Worm (Caenorhabditis elegans) whole organism, young adult: ENCODE measurements around the gene dph-1.

Source experiments
- B0019.2 ChIP-seq: fragments of 200-800 bp; sonication (Bioruptor generic); conservative IDR thresholded peaks from 2 replicates; pipeline ENCODE4 v1.3.6; 2022; ENCODE audit warnings: missing genetic modification reagents, missing genetic modification characterization, missing compliant biosample characterization
- C17E4.6 ChIP-seq: fragments of 200-800 bp; sonication (Bioruptor generic); IDR thresholded peaks from 2 replicates; pipeline ENCODE4 v1.3.6; 2022; ENCODE audit warnings: missing genetic modification reagents, missing genetic modification characterization, missing compliant biosample characterization
- F33H1.4 ChIP-seq: fragments of 200-800 bp; sonication (Bioruptor generic); IDR thresholded peaks from 2 replicates; pipeline ENCODE4 v1.3.6; 2022; ENCODE audit warnings: missing genetic modification reagents, missing genetic modification characterization, missing compliant biosample characterization
- F49E8.2 ChIP-seq: sonication (generic microtip); optimal IDR thresholded peaks from 3 replicates; lab custom pipeline; 2017; ENCODE audit warnings: missing genetic modification characterization, mild to moderate bottlenecking, missing compliant biosample characterization, antibody characterized with exemption, moderate library complexity; ENCODE audit not compliant: insufficient read depth
- F52B5.7 ChIP-seq: sonication (generic microtip); optimal IDR thresholded peaks from 2 replicates; lab custom pipeline; 2016; ENCODE audit warnings: mild to moderate bottlenecking, missing genetic modification characterization, missing compliant biosample characterization
- F57A8.1 ChIP-seq: fragments of 200-800 bp; sonication (Bioruptor generic); optimal IDR thresholded peaks from 2 replicates; lab custom pipeline; 2018; ENCODE audit warnings: mild to moderate bottlenecking, missing genetic modification characterization, moderate library complexity, missing compliant biosample characterization
- F57C9.4 ChIP-seq: sonication (generic microtip); optimal IDR thresholded peaks from 2 replicates; lab custom pipeline; 2017; ENCODE audit warnings: mild to moderate bottlenecking, missing genetic modification characterization, missing compliant biosample characterization
- K11D2.4 ChIP-seq: fragments of 200-800 bp; sonication (Bioruptor generic); IDR thresholded peaks from 2 replicates; pipeline ENCODE4 v1.3.6; 2022; ENCODE audit warnings: missing genetic modification reagents, missing genetic modification characterization, missing compliant biosample characterization
- K12H6.12 ChIP-seq: fragments of 200-800 bp; sonication (Bioruptor generic); optimal IDR thresholded peaks from 2 replicates; lab custom pipeline; 2018; ENCODE audit warnings: mild to moderate bottlenecking, missing genetic modification characterization, missing compliant biosample characterization
- Y53F4B.3 ChIP-seq: fragments of 200-800 bp; sonication (Bioruptor generic); IDR thresholded peaks from 2 replicates; pipeline ENCODE4 v1.3.6; 2022; ENCODE audit warnings: missing genetic modification reagents, missing genetic modification characterization, missing compliant biosample characterization
- Y67H2A.10 ChIP-seq: fragments of 200-800 bp; sonication (Bioruptor generic); conservative IDR thresholded peaks from 2 replicates; pipeline ENCODE4 v1.3.6; 2022; ENCODE audit warnings: missing genetic modification reagents, missing genetic modification characterization, missing compliant biosample characterization
- Y79H2A.3 ChIP-seq: fragments of 200-800 bp; sonication (Bioruptor generic); conservative IDR thresholded peaks from 2 replicates; pipeline ENCODE4 v1.3.6; 2022; ENCODE audit warnings: missing genetic modification reagents, missing genetic modification characterization, missing compliant biosample characterization
- akir-1 ChIP-seq: fragments of 200-800 bp; sonication (Bioruptor generic); optimal IDR thresholded peaks from 2 replicates; lab custom pipeline; 2018; ENCODE audit warnings: mild to moderate bottlenecking, missing genetic modification characterization, moderate library complexity, missing compliant biosample characterization
- aptf-2 ChIP-seq: fragments of 200-800 bp; sonication (Bioruptor generic); conservative IDR thresholded peaks from 2 replicates; pipeline ENCODE4 v1.3.6; 2022; ENCODE audit warnings: missing genetic modification reagents, missing genetic modification characterization, missing compliant biosample characterization
- athp-1 ChIP-seq: sonication (generic microtip); optimal IDR thresholded peaks from 2 replicates; lab custom pipeline; 2017; ENCODE audit warnings: mild to moderate bottlenecking, missing genetic modification characterization, missing compliant biosample characterization
- attf-3 ChIP-seq: fragments of 200-800 bp; sonication (Bioruptor generic); conservative IDR thresholded peaks from 2 replicates; pipeline ENCODE4 v1.3.6; 2022; ENCODE audit warnings: missing genetic modification reagents, missing genetic modification characterization, missing compliant biosample characterization
- cebp-1 ChIP-seq, 2 experiments: fragments of 200-800 bp in 1 of 2; sonication (Bioruptor generic) in 1 of 2; sonication (generic microtip) in 1 of 2; IDR thresholded peaks in 1 of 2; optimal IDR thresholded peaks in 1 of 2; 2 replicates each; pipeline versions ENCODE4 v1.3.6 to Lab custom; 2017 to 2022; ENCODE audit warnings: missing compliant biosample characterization in 2 of 2, missing genetic modification characterization in 2 of 2, mild to moderate bottlenecking in 1 of 2, missing genetic modification reagents in 1 of 2, moderate library complexity in 1 of 2
- ceh-100 ChIP-seq: fragments of 200-800 bp; sonication (Bioruptor generic); IDR thresholded peaks from 2 replicates; pipeline ENCODE4 v1.3.6; 2022; ENCODE audit warnings: missing genetic modification reagents, missing genetic modification characterization, missing compliant biosample characterization
- ceh-27 ChIP-seq: fragments of 200-800 bp; sonication (Bioruptor generic); optimal IDR thresholded peaks from 2 replicates; lab custom pipeline; 2018; ENCODE audit warnings: mild to moderate bottlenecking, missing genetic modification characterization, moderate library complexity, missing compliant biosample characterization
- ceh-79 ChIP-seq: sonication (generic microtip); optimal IDR thresholded peaks from 2 replicates; lab custom pipeline; 2017; ENCODE audit warnings: mild to moderate bottlenecking, missing genetic modification characterization, missing compliant biosample characterization
- dpl-1 ChIP-seq: fragments of 150-350 bp; optimal IDR thresholded peaks from 2 replicates; lab custom pipeline; 2014; ENCODE audit warnings: missing biosample characterization, missing genetic modification reagents, missing genetic modification characterization
- egl-44 ChIP-seq: fragments of 200-800 bp; sonication (Bioruptor generic); IDR thresholded peaks from 2 replicates; pipeline ENCODE4 v1.3.6; 2022; ENCODE audit warnings: missing genetic modification reagents, missing genetic modification characterization, missing compliant biosample characterization
- egrh-3 ChIP-seq: fragments of 200-800 bp; sonication (Bioruptor generic); IDR thresholded peaks from 2 replicates; pipeline ENCODE4 v1.3.6; 2022; ENCODE audit warnings: missing genetic modification reagents, missing genetic modification characterization, missing compliant biosample characterization
- ekl-4 ChIP-seq: fragments of 200-800 bp; sonication (Bioruptor generic); IDR thresholded peaks from 2 replicates; pipeline ENCODE4 v1.3.6; 2022; ENCODE audit warnings: missing genetic modification reagents, missing genetic modification characterization, missing compliant biosample characterization
- fkh-3 ChIP-seq: sonication (generic microtip); optimal IDR thresholded peaks from 2 replicates; lab custom pipeline; 2016; ENCODE audit warnings: mild to moderate bottlenecking, missing genetic modification characterization, missing compliant biosample characterization
- hmg-1.2 ChIP-seq: fragments of 200-800 bp; sonication (Bioruptor generic); IDR thresholded peaks from 2 replicates; pipeline ENCODE4 v1.3.6; 2022; ENCODE audit warnings: missing genetic modification reagents, missing genetic modification characterization, missing compliant biosample characterization
- let-526 ChIP-seq: fragments of 200-800 bp; sonication (Bioruptor generic); IDR thresholded peaks from 2 replicates; pipeline ENCODE4 v1.3.6; 2022; ENCODE audit warnings: missing genetic modification reagents, missing genetic modification characterization, missing compliant biosample characterization
- lin-35 ChIP-seq, 3 experiments: fragments of 150-350 bp in 2 of 3; sonication (generic microtip) in 1 of 3; optimal IDR thresholded peaks; 2 replicates each; lab custom pipeline; 2014 to 2018; ENCODE audit warnings: missing biosample characterization in 3 of 3, missing genetic modification characterization in 3 of 3, missing genetic modification reagents in 3 of 3
- lin-54 ChIP-seq: fragments of 200-800 bp; sonication (Bioruptor generic); optimal IDR thresholded peaks from 2 replicates; lab custom pipeline; 2018; ENCODE audit warnings: mild to moderate bottlenecking, missing genetic modification characterization, missing compliant biosample characterization
- lsl-1 ChIP-seq: fragments of 200-800 bp; sonication (Bioruptor generic); optimal IDR thresholded peaks from 2 replicates; lab custom pipeline; 2018; ENCODE audit warnings: mild to moderate bottlenecking, missing genetic modification characterization, moderate library complexity, missing compliant biosample characterization
- madf-3 ChIP-seq: fragments of 200-800 bp; sonication (Bioruptor generic); IDR thresholded peaks from 2 replicates; pipeline ENCODE4 v1.3.6; 2022; ENCODE audit warnings: missing genetic modification reagents, missing genetic modification characterization, missing compliant biosample characterization
- madf-8 ChIP-seq: fragments of 200-800 bp; sonication (Bioruptor generic); conservative IDR thresholded peaks from 2 replicates; pipeline ENCODE4 v1.3.6; 2022; ENCODE audit warnings: missing genetic modification reagents, missing genetic modification characterization, missing compliant biosample characterization
- mcd-1 ChIP-seq: fragments of 200-800 bp; sonication (Bioruptor generic); IDR thresholded peaks from 2 replicates; pipeline ENCODE4 v1.3.6; 2022; ENCODE audit warnings: missing genetic modification reagents, missing genetic modification characterization, missing compliant biosample characterization
- mxl-1 ChIP-seq: sonication (generic microtip); optimal IDR thresholded peaks from 2 replicates; lab custom pipeline; 2016; ENCODE audit warnings: missing genetic modification characterization, missing compliant biosample characterization
- nfya-1 ChIP-seq: sonication (generic microtip); optimal IDR thresholded peaks from 2 replicates; lab custom pipeline; 2017; ENCODE audit warnings: antibody characterized with exemption, missing compliant biosample characterization, missing genetic modification characterization, borderline replicate concordance; ENCODE audit not compliant: insufficient read depth
- nfya-2 ChIP-seq: fragments of 200-800 bp; sonication (Bioruptor generic); IDR thresholded peaks from 2 replicates; pipeline ENCODE4 v1.3.6; 2022; ENCODE audit warnings: missing genetic modification reagents, missing genetic modification characterization, missing compliant biosample characterization
- nfyb-1 ChIP-seq: fragments of 200-800 bp; sonication (Bioruptor generic); IDR thresholded peaks from 2 replicates; pipeline ENCODE4 v1.3.6; 2022; ENCODE audit warnings: missing genetic modification reagents, missing genetic modification characterization, missing compliant biosample characterization
- pha-4 ChIP-seq: fragments of 150-350 bp; sonication (generic microtip); optimal IDR thresholded peaks from 2 replicates; lab custom pipeline; 2014; ENCODE audit warnings: missing biosample characterization, missing genetic modification reagents, missing genetic modification characterization
- rcor-1 ChIP-seq: fragments of 200-800 bp; sonication (Bioruptor generic); IDR thresholded peaks from 2 replicates; pipeline ENCODE4 v1.3.6; 2022; ENCODE audit warnings: missing genetic modification reagents, missing genetic modification characterization, missing compliant biosample characterization
- rec-8 ChIP-seq, 2 experiments: sonication (generic microtip); optimal IDR thresholded peaks; 2 replicates each; lab custom pipeline; 2016; ENCODE audit warnings: mild to moderate bottlenecking in 2 of 2, missing genetic modification characterization in 2 of 2, missing genetic modification reagents in 2 of 2, missing genotype in 2 of 2, missing biosample characterization in 1 of 2, missing compliant biosample characterization in 1 of 2, moderate library complexity in 1 of 2
- snpc-1.1 ChIP-seq: sonication (generic microtip); optimal IDR thresholded peaks from 2 replicates; lab custom pipeline; 2017; ENCODE audit warnings: missing genetic modification characterization, mild to moderate bottlenecking, missing compliant biosample characterization, antibody characterized with exemption, moderate library complexity, missing genotype, missing genetic modification reagents; ENCODE audit not compliant: insufficient read depth
- somi-1 ChIP-seq: fragments of 200-800 bp; sonication (Bioruptor generic); optimal IDR thresholded peaks from 2 replicates; lab custom pipeline; 2018; ENCODE audit warnings: mild to moderate bottlenecking, missing genetic modification characterization, missing compliant biosample characterization
- tbp1 ChIP-seq: fragments of 200-800 bp; sonication (Bioruptor generic); optimal IDR thresholded peaks from 2 replicates; lab custom pipeline; 2018; ENCODE audit warnings: mild to moderate bottlenecking, missing genetic modification characterization, missing compliant biosample characterization
- unc-62 ChIP-seq: fragments of 150-350 bp; optimal IDR thresholded peaks from 2 replicates; lab custom pipeline; 2014; ENCODE audit warnings: missing biosample characterization, missing genetic modification reagents, missing genetic modification characterization
- ztf-22 ChIP-seq: fragments of 200-800 bp; sonication (Bioruptor generic); optimal IDR thresholded peaks from 2 replicates; lab custom pipeline; 2018; ENCODE audit warnings: mild to moderate bottlenecking, missing genetic modification characterization, moderate library complexity, missing compliant biosample characterization
- ztf-25 ChIP-seq: fragments of 200-800 bp; sonication (Bioruptor generic); IDR thresholded peaks from 2 replicates; pipeline ENCODE4 v1.3.6; 2022; ENCODE audit warnings: missing genetic modification reagents, missing genetic modification characterization, missing compliant biosample characterization
- ztf-26 ChIP-seq: sonication (generic microtip); optimal IDR thresholded peaks from 2 replicates; lab custom pipeline; 2017; ENCODE audit warnings: missing genetic modification characterization, missing compliant biosample characterization
- ztf-28 ChIP-seq: fragments of 200-800 bp; sonication (Bioruptor generic); IDR thresholded peaks from 2 replicates; pipeline ENCODE4 v1.3.6; 2022; ENCODE audit warnings: missing genetic modification reagents, missing genetic modification characterization, missing compliant biosample characterization

The dph-1 gene

DNA sequence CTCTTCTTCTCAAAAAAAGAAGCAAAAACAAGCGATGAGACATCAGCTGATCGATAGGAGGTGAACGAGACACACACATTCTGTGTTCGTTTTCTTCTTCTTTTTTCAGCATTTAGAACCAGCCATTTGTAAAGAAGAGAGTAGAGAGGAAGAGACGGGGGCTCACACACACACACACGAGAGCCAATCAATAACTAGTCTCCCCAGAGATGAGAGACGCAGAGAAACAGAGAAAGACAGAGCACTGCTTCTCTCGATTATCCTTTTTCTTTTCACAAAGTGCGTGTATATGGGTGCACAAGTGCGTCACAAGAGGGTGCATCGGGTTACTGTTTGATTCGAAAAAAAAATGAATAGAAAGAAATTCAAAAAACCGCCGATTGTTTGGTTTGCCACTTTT, 29.3 kb upstream of the dph-1 start:
- TF ChIP-seq F52B5.7 (tag; lab: Kevin White, UChicago): no peak
- peak; percentile 82 for TF ChIP-seq K12H6.12 (tag; lab: Kevin White, UChicago)
- peak; percentile 66; the same call in 1 of the 2 replicates for TF ChIP-seq nfyb-1 (GFP tag; lab: Robert Waterston, UW)
- no peak for TF ChIP-seq B0019.2
- TF ChIP-seq ztf-25 (GFP tag; lab: Robert Waterston, UW): no peak
- TF ChIP-seq mxl-1: no peak
- TF ChIP-seq lin-54 (GFP tag; lab: Kevin White, UChicago): no peak
- TF ChIP-seq let-526: no peak
- TF ChIP-seq ceh-79 (tag; lab: Kevin White, UChicago): no peak
- TF ChIP-seq ztf-22 (GFP tag; lab: Kevin White, UChicago): no peak
- no peak for TF ChIP-seq unc-62 (GFP tag; lab: Kevin White, UChicago)
- TF ChIP-seq nfya-2 (GFP tag; lab: Robert Waterston, UW): no peak
- no peak for TF ChIP-seq somi-1 (GFP tag; lab: Kevin White, UChicago)
- no peak for TF ChIP-seq aptf-2
- peak; percentile 66 for TF ChIP-seq ceh-27 (GFP tag; lab: Kevin White, UChicago)
- TF ChIP-seq rec-8 (tag; optimal IDR thresholded peaks at IDR 0.05; lab: Kevin White, UChicago): no peak
- no peak for TF ChIP-seq dpl-1 (GFP tag; lab: Kevin White, UChicago)
- no peak for TF ChIP-seq snpc-1.1 (tag; lab: Kevin White, UChicago)
- TF ChIP-seq Y53F4B.3 (GFP tag; lab: Robert Waterston, UW): no peak
- no peak for TF ChIP-seq ekl-4
- TF ChIP-seq hmg-1.2 (GFP tag; lab: Robert Waterston, UW): peak; percentile 79
- TF ChIP-seq akir-1 (GFP tag; lab: Kevin White, UChicago): no peak
- TF ChIP-seq lsl-1 (GFP tag; lab: Kevin White, UChicago): no peak
- TF ChIP-seq ztf-28 (GFP tag; lab: Robert Waterston, UW): no peak
- no peak for TF ChIP-seq egrh-3 (GFP tag; lab: Robert Waterston, UW)
- no peak for TF ChIP-seq Y79H2A.3
- TF ChIP-seq madf-8 (GFP tag; lab: Robert Waterston, UW): no peak
- no peak for TF ChIP-seq F49E8.2
- TF ChIP-seq K11D2.4 (GFP tag; lab: Robert Waterston, UW): 0 out of 2 replicates have a peak, but pooled peaks have one; percentile 23
- no peak for TF ChIP-seq ztf-26 (tag; lab: Kevin White, UChicago)
- TF ChIP-seq madf-3 (GFP tag; lab: Robert Waterston, UW): 0 out of 2 replicates have a peak, but pooled peaks have one; percentile 60
- TF ChIP-seq tbp1 (GFP tag; lab: Kevin White, UChicago): no peak
- no peak for TF ChIP-seq egl-44 (GFP tag; lab: Robert Waterston, UW)
- no peak for TF ChIP-seq F57A8.1 (GFP tag; lab: Kevin White, UChicago)
- TF ChIP-seq cebp-1 (GFP tag; IDR thresholded peaks at IDR 0.05; lab: Robert Waterston, UW): no peak
- TF ChIP-seq cebp-1 (tag; optimal IDR thresholded peaks at IDR 0.05; lab: Kevin White, UChicago): peak; percentile 46
- no peak for TF ChIP-seq fkh-3 (tag; lab: Kevin White, UChicago)
- TF ChIP-seq pha-4: no peak
- no peak for TF ChIP-seq rcor-1
- no peak for TF ChIP-seq F57C9.4
- TF ChIP-seq mcd-1 (GFP tag; lab: Robert Waterston, UW): peak; percentile 44
- no peak for TF ChIP-seq attf-3 (GFP tag; lab: Robert Waterston, UW)
- no peak for TF ChIP-seq athp-1 (tag; lab: Kevin White, UChicago)
- TF ChIP-seq ceh-100: no peak
- peak in 1 of 3 experiments; percentile 59 for TF ChIP-seq lin-35 (GFP tag; optimal IDR thresholded peaks at IDR 0.05; lab: Kevin White, UChicago)
- no peak for TF ChIP-seq F33H1.4 (GFP tag; lab: Robert Waterston, UW)
- no peak for TF ChIP-seq Y67H2A.10
- no peak for TF ChIP-seq C17E4.6 (GFP tag; lab: Robert Waterston, UW)
- no peak for TF ChIP-seq nfya-1 (tag; lab: Kevin White, UChicago)
